Fruit fly (Drosophila melanogaster) whole organism, embryonic: Measurements from ENCODE around the gene CG17010.

ENCODE experiments used
- Ada2b ChIP-seq: fragments of 200-800 bp; sonication (Bioruptor generic); IDR thresholded peaks from 2 replicates; pipeline ENCODE4 v1.3.6; 2022; ENCODE audit warnings: missing biosample characterization, missing genetic modification characterization
- Antp ChIP-seq: fragments of 200-800 bp; sonication (Bioruptor generic); optimal IDR thresholded peaks from 3 replicates; lab custom pipeline; 2016; ENCODE audit warnings: missing biosample characterization, missing genetic modification characterization
- Awh ChIP-seq: fragments of 200-800 bp; sonication (Bioruptor generic); IDR thresholded peaks from 2 replicates; pipeline ENCODE4, ENCODE4 v1.3.6; 2022; ENCODE audit warnings: missing biosample characterization, missing genetic modification characterization
- CG10565 ChIP-seq: fragments of 200-800 bp; sonication (Bioruptor generic); optimal IDR thresholded peaks from 3 replicates; lab custom pipeline; 2016; ENCODE audit warnings: missing biosample characterization, mild to moderate bottlenecking, missing genetic modification characterization
- CG12236 ChIP-seq: fragments of 200-800 bp; sonication (Bioruptor generic); optimal IDR thresholded peaks from 2 replicates; lab custom pipeline; 2016; ENCODE audit warnings: missing biosample characterization, missing genetic modification characterization
- CG1233 ChIP-seq: fragments of 200-800 bp; sonication (Bioruptor generic); optimal IDR thresholded peaks from 4 replicates; lab custom pipeline; 2018; ENCODE audit warnings: missing biosample characterization, mild to moderate bottlenecking, missing genetic modification characterization
- CG12769 ChIP-seq: fragments of 200-800 bp; sonication (Bioruptor generic); optimal IDR thresholded peaks from 2 replicates; lab custom pipeline; 2019; ENCODE audit warnings: missing biosample characterization, mild to moderate bottlenecking, missing genetic modification characterization, moderate library complexity
- CG12942 ChIP-seq: fragments of 200-800 bp; sonication (Bioruptor generic); optimal IDR thresholded peaks from 3 replicates; lab custom pipeline; 2016; ENCODE audit warnings: missing biosample characterization, missing genetic modification characterization
- CG14014 ChIP-seq: fragments of 200-800 bp; sonication (Bioruptor generic); IDR thresholded peaks from 2 replicates; pipeline ENCODE4 v1.3.6; 2022; ENCODE audit warnings: missing biosample characterization, missing genetic modification characterization
- CG15479 ChIP-seq: fragments of 200-800 bp; sonication (Bioruptor generic); optimal IDR thresholded peaks from 3 replicates; lab custom pipeline; 2019; ENCODE audit warnings: missing biosample characterization, mild to moderate bottlenecking, missing genetic modification characterization, moderate library complexity
- CG15696 ChIP-seq: fragments of 200-800 bp; sonication (Bioruptor generic); optimal IDR thresholded peaks from 2 replicates; lab custom pipeline; 2019; ENCODE audit warnings: missing biosample characterization, mild to moderate bottlenecking, missing genetic modification characterization, moderate library complexity
- CG1647 ChIP-seq: fragments of 200-800 bp; sonication (Bioruptor generic); optimal IDR thresholded peaks from 3 replicates; lab custom pipeline; 2016; ENCODE audit warnings: missing biosample characterization, missing genetic modification characterization
- CG16813 ChIP-seq: fragments of 200-800 bp; sonication (Bioruptor generic); IDR thresholded peaks from 3 replicates; pipeline ENCODE4 v1.3.6; 2022; ENCODE audit warnings: missing biosample characterization, missing genetic modification characterization; ENCODE audit not compliant: partially characterized antibody
- CG17328 ChIP-seq: fragments of 200-800 bp; sonication (Bioruptor generic); IDR thresholded peaks from 2 replicates; pipeline ENCODE4 v1.3.6; 2022; ENCODE audit warnings: missing biosample characterization, missing genetic modification characterization
- CG17612 ChIP-seq: fragments of 200-800 bp; sonication (Bioruptor generic); IDR thresholded peaks from 2 replicates; pipeline ENCODE4 v1.3.6; 2022; ENCODE audit warnings: missing biosample characterization, missing genetic modification characterization
- CG17829 ChIP-seq: fragments of 200-800 bp; optimal IDR thresholded peaks from 2 replicates; lab custom pipeline; 2019; ENCODE audit warnings: missing biosample characterization, mild to moderate bottlenecking, missing genetic modification characterization, moderate library complexity
- CG1832 ChIP-seq: fragments of 200-800 bp; sonication (Bioruptor generic); optimal IDR thresholded peaks from 2 replicates; lab custom pipeline; 2017; ENCODE audit warnings: missing biosample characterization, mild to moderate bottlenecking, missing genetic modification characterization, inconsistent platforms
- CG18476 ChIP-seq: fragments of 200-800 bp; sonication (Bioruptor generic); optimal IDR thresholded peaks from 2 replicates; lab custom pipeline; 2016; ENCODE audit warnings: missing biosample characterization, mild to moderate bottlenecking, missing genetic modification characterization
- CG2120 ChIP-seq: fragments of 200-800 bp; sonication (Bioruptor generic); optimal IDR thresholded peaks from 3 replicates; lab custom pipeline; 2016; ENCODE audit warnings: missing biosample characterization, missing genetic modification characterization
- CG31388 ChIP-seq: fragments of 200-800 bp; sonication (Bioruptor generic); optimal IDR thresholded peaks from 2 replicates; lab custom pipeline; 2016; ENCODE audit warnings: missing biosample characterization, missing genetic modification characterization
- CG32772 ChIP-seq: fragments of 200-800 bp; sonication (Bioruptor generic); IDR thresholded peaks from 2 replicates; pipeline ENCODE4 v1.3.6; 2022; ENCODE audit warnings: missing biosample characterization, missing genetic modification characterization
- CG4282 ChIP-seq: fragments of 200-800 bp; sonication (Bioruptor generic); optimal IDR thresholded peaks from 2 replicates; lab custom pipeline; 2016; ENCODE audit warnings: missing biosample characterization, missing genetic modification characterization
- CG7745 ChIP-seq: fragments of 200-800 bp; sonication (Bioruptor generic); optimal IDR thresholded peaks from 2 replicates; lab custom pipeline; 2018; ENCODE audit warnings: missing biosample characterization, mild to moderate bottlenecking, missing genetic modification characterization, moderate library complexity
- Chrac-16 ChIP-seq: fragments of 200-800 bp; sonication (Bioruptor generic); optimal IDR thresholded peaks from 3 replicates; lab custom pipeline; 2016; ENCODE audit warnings: missing biosample characterization, missing genetic modification characterization
- CrebB ChIP-seq: fragments of 200-800 bp; sonication (Bioruptor generic); optimal IDR thresholded peaks from 3 replicates; lab custom pipeline; 2018; ENCODE audit warnings: missing biosample characterization, mild to moderate bottlenecking, missing genetic modification characterization
- Dll ChIP-seq: fragments of 200-800 bp; sonication (Bioruptor generic); IDR thresholded peaks from 4 replicates; pipeline ENCODE4 v1.3.6; 2022; ENCODE audit warnings: missing biosample characterization, missing genetic modification characterization; ENCODE audit not compliant: partially characterized antibody
- Elba2 ChIP-seq: fragments of 200-800 bp; sonication (Bioruptor generic); optimal IDR thresholded peaks from 3 replicates; lab custom pipeline; 2016; ENCODE audit warnings: missing biosample characterization, missing genetic modification characterization
- HLH3B ChIP-seq: fragments of 200-800 bp; sonication (Bioruptor generic); IDR thresholded peaks from 2 replicates; pipeline ENCODE4 v1.3.6; 2022; ENCODE audit warnings: missing biosample characterization, missing genetic modification characterization
- Hey ChIP-seq: fragments of 200-800 bp; sonication (Bioruptor generic); optimal IDR thresholded peaks from 3 replicates; lab custom pipeline; 2018; ENCODE audit warnings: missing biosample characterization, mild to moderate bottlenecking, missing genetic modification characterization
- Oaz ChIP-seq: fragments of 200-800 bp; sonication (Bioruptor generic); IDR thresholded peaks from 2 replicates; pipeline ENCODE4 v1.3.6; 2022; ENCODE audit warnings: missing biosample characterization, missing genetic modification characterization
- Spps ChIP-seq: fragments of 200-800 bp; sonication (Bioruptor generic); optimal IDR thresholded peaks from 2 replicates; lab custom pipeline; 2018; ENCODE audit warnings: missing biosample characterization, mild to moderate bottlenecking, missing genetic modification characterization
- Sry-β ChIP-seq: fragments of 200-800 bp; sonication (Bioruptor generic); optimal IDR thresholded peaks from 2 replicates; lab custom pipeline; 2018; ENCODE audit warnings: missing biosample characterization, mild to moderate bottlenecking, missing genetic modification characterization, moderate library complexity
- Ssrp ChIP-seq: fragments of 200-800 bp; sonication (Bioruptor generic); optimal IDR thresholded peaks from 2 replicates; lab custom pipeline; 2018; ENCODE audit warnings: missing biosample characterization, mild to moderate bottlenecking, missing genetic modification characterization, moderate library complexity
- Taf1 ChIP-seq: fragments of 200-800 bp; sonication (Bioruptor generic); IDR thresholded peaks from 2 replicates; pipeline ENCODE4 v1.3.6; 2022; ENCODE audit warnings: missing biosample characterization, missing genetic modification characterization
- btn ChIP-seq: fragments of 200-800 bp; sonication (Bioruptor generic); optimal IDR thresholded peaks from 2 replicates; lab custom pipeline; 2016; ENCODE audit warnings: missing biosample characterization, missing genetic modification characterization
- dysf ChIP-seq: fragments of 200-800 bp; sonication (Bioruptor generic); IDR thresholded peaks from 3 replicates; pipeline ENCODE4 v1.3.6; 2022; ENCODE audit warnings: missing biosample characterization, missing genetic modification characterization
- exex ChIP-seq: fragments of 200-800 bp; sonication (Bioruptor generic); optimal IDR thresholded peaks from 4 replicates; lab custom pipeline; 2018; ENCODE audit warnings: missing biosample characterization, mild to moderate bottlenecking, missing genetic modification characterization, moderate library complexity
- fd3F ChIP-seq: fragments of 200-800 bp; sonication (Bioruptor generic); optimal IDR thresholded peaks from 2 replicates; lab custom pipeline; 2018; ENCODE audit warnings: missing biosample characterization, mild to moderate bottlenecking, missing genetic modification characterization, moderate library complexity
- fru ChIP-seq: fragments of >200 bp; optimal IDR thresholded peaks from 2 replicates; lab custom pipeline; 2017
- ftz-f1 ChIP-seq: fragments of 200-800 bp; sonication (Bioruptor generic); optimal IDR thresholded peaks from 2 replicates; lab custom pipeline; 2016; ENCODE audit warnings: missing biosample characterization, missing genetic modification characterization
- gcm2 ChIP-seq: fragments of 200-800 bp; sonication (Bioruptor generic); optimal IDR thresholded peaks from 2 replicates; lab custom pipeline; 2016; ENCODE audit warnings: missing biosample characterization, missing genetic modification characterization
- jing ChIP-seq: fragments of 200-800 bp; sonication (Bioruptor generic); optimal IDR thresholded peaks from 2 replicates; lab custom pipeline; 2018; ENCODE audit warnings: missing biosample characterization, mild to moderate bottlenecking, missing genetic modification characterization
- oc ChIP-seq: fragments of 200-800 bp; sonication (Bioruptor generic); optimal IDR thresholded peaks from 2 replicates; lab custom pipeline; 2018; ENCODE audit warnings: missing biosample characterization, mild to moderate bottlenecking, missing genetic modification characterization, moderate library complexity
- onecut ChIP-seq: fragments of 200-800 bp; sonication (Bioruptor generic); IDR thresholded peaks from 2 replicates; pipeline ENCODE4 v1.3.6; 2022; ENCODE audit warnings: missing biosample characterization, missing genetic modification characterization
- pnt ChIP-seq: fragments of 200-800 bp; sonication (Bioruptor generic); optimal IDR thresholded peaks from 3 replicates; lab custom pipeline; 2016; ENCODE audit warnings: missing biosample characterization, missing genetic modification characterization
- pzg ChIP-seq: fragments of 200-800 bp; sonication (Bioruptor generic); optimal IDR thresholded peaks from 3 replicates; lab custom pipeline; 2018; ENCODE audit warnings: missing biosample characterization, mild to moderate bottlenecking, missing genetic modification characterization, moderate library complexity
- sens-2 ChIP-seq: fragments of 200-800 bp; sonication (Bioruptor generic); IDR thresholded peaks from 2 replicates; pipeline ENCODE4 v1.3.6; 2022; ENCODE audit warnings: missing biosample characterization, missing genetic modification characterization
- ssp ChIP-seq: fragments of 200-800 bp; sonication (Bioruptor generic); IDR thresholded peaks from 2 replicates; pipeline ENCODE4 v1.3.6; 2022; ENCODE audit warnings: missing biosample characterization, missing genetic modification characterization
- tna ChIP-seq: fragments of 200-800 bp; sonication (Bioruptor generic); IDR thresholded peaks from 2 replicates; pipeline ENCODE4 v1.3.6; 2022; ENCODE audit warnings: missing biosample characterization, missing genetic modification characterization; ENCODE audit not compliant: partially characterized antibody
- unpg ChIP-seq: fragments of 200-800 bp; sonication (Bioruptor generic); optimal IDR thresholded peaks from 3 replicates; lab custom pipeline; 2018; ENCODE audit warnings: missing biosample characterization, mild to moderate bottlenecking, missing genetic modification characterization, moderate library complexity
- wor ChIP-seq: fragments of 200-800 bp; sonication (Bioruptor generic); IDR thresholded peaks from 2 replicates; pipeline ENCODE4 v1.3.6; 2022; ENCODE audit warnings: missing biosample characterization, missing genetic modification characterization
- zf30C ChIP-seq: fragments of 200-800 bp; sonication (Bioruptor generic); optimal IDR thresholded peaks from 3 replicates; lab custom pipeline; 2018; ENCODE audit warnings: missing biosample characterization, mild to moderate bottlenecking, missing genetic modification characterization
- zfh1 ChIP-seq: fragments of 200-800 bp; sonication (Bioruptor generic); IDR thresholded peaks from 3 replicates; pipeline ENCODE4 v1.3.6; 2022; ENCODE audit warnings: missing biosample characterization, missing genetic modification characterization

The CG17010 gene

dm6 chr2L:12372436-12372835 is 16.2 kb downstream of the CG17010 start (continued):
- TF ChIP-seq CG32772 (GFP tag; lab: Robert Waterston, UW) (no peak), unpg (peak; percentile 33), CG1832 (GFP tag; lab: Kevin White, UChicago) (no peak), pzg (GFP tag; lab: Kevin White, UChicago) (no peak), Ssrp (tag; lab: Kevin White, UChicago) (no peak), Ada2b (GFP tag; lab: Robert Waterston, UW) (no peak), CG15479 (GFP tag; lab: Kevin White, UChicago) (no peak), tna (no peak), gcm2 (GFP tag; lab: Kevin White, UChicago) (no peak), fd3F (GFP tag; lab: Kevin White, UChicago) (peak; percentile 46), Dll (no peak), Elba2 (no peak), ftz-f1 (GFP tag; lab: Kevin White, UChicago) (no peak), sens-2 (no peak), wor (no peak), CG7745 (no peak), CG17612 (GFP tag; lab: Robert Waterston, UW) (no peak), CG15696 (tag; lab: Kevin White, UChicago) (no peak), CG18476 (GFP tag; lab: Kevin White, UChicago) (no peak), oc (tag; lab: Kevin White, UChicago) (no peak), Taf1 (GFP tag; lab: Robert Waterston, UW) (no peak), CG12236 (GFP tag; lab: Kevin White, UChicago) (peak; percentile 47), CG17829 (tag; lab: Kevin White, UChicago) (no peak), dysf (no peak), Antp (no peak), exex (tag; lab: Kevin White, UChicago) (no peak), CrebB (tag; lab: Kevin White, UChicago) (peak; percentile 49), Sry-β (GFP tag; lab: Kevin White, UChicago) (no peak), CG16813 (GFP tag; lab: Robert Waterston, UW) (no peak), CG12769 (tag; lab: Kevin White, UChicago) (peak; percentile 58), CG4282 (GFP tag; lab: Kevin White, UChicago) (no peak), Spps (tag; lab: Kevin White, UChicago) (no peak), zf30C (GFP tag; lab: Kevin White, UChicago) (no peak), Oaz (GFP tag; lab: Robert Waterston, UW) (no peak), Hey (no peak), HLH3B (peak; percentile 43; the same call in 1 of the 2 replicates), pnt (GFP tag; lab: Kevin White, UChicago) (no peak), CG1647 (GFP tag; lab: Kevin White, UChicago) (peak; percentile 10), CG14014 (GFP tag; lab: Robert Waterston, UW) (no peak; the same call in 1 of the 2 replicates), zfh1 (GFP tag; lab: Robert Waterston, UW) (no peak), jing (GFP tag; lab: Kevin White, UChicago) (no peak), Chrac-16 (GFP tag; lab: Kevin White, UChicago) (no peak), onecut (GFP tag; lab: Robert Waterston, UW) (no peak), CG1233 (GFP tag; lab: Kevin White, UChicago) (peak; percentile 43), CG31388 (GFP tag; lab: Kevin White, UChicago) (no peak), CG17328 (GFP tag; lab: Robert Waterston, UW) (no peak), CG10565 (GFP tag; lab: Kevin White, UChicago) (no peak), btn (GFP tag; lab: Kevin White, UChicago) (no peak), CG12942 (GFP tag; lab: Kevin White, UChicago) (peak; percentile 25), fru (lab: Kevin White, UChicago) (no peak), Awh (no peak), ssp (GFP tag; lab: Robert Waterston, UW) (no peak), CG2120 (peak; percentile 47)
